Fruit fly (Drosophila melanogaster): ENCODE results near the gene Apl.

The Apl gene

dm6 chr3L:16646865-16647459 lies 52.0 kb downstream of the Apl start (continued):
- TF ChIP-seq CG10565 (GFP tag; optimal IDR thresholded peaks at IDR 0.05) (no peak), Trl (optimal IDR thresholded peaks at IDR 0.05) (peak; percentile 25 to 62), Trl (GFP tag; optimal IDR thresholded peaks at IDR 0.05) (no peak), CG5953 (GFP tag; IDR thresholded peaks at IDR 0.05) (0 out of 2 replicates have a peak, but pooled peaks have one; percentile 16), Drgx (GFP tag; IDR thresholded peaks at IDR 0.05) (peak; percentile 32; the same call in 1 of the 2 replicates), slbo (GFP tag; IDR thresholded peaks at IDR 0.05) (0 out of 2 replicates have a peak, but pooled peaks have one; percentile 32), ara (GFP tag; IDR thresholded peaks at IDR 0.05) (0 out of 2 replicates have a peak, but pooled peaks have one; percentile 30), sug (tag; optimal IDR thresholded peaks at IDR 0.05) (no peak), CG11398 (GFP tag; optimal IDR thresholded peaks at IDR 0.05) (no peak), Rx (GFP tag; IDR thresholded peaks at IDR 0.05) (no peak; the same call in 1 of the 2 replicates), stc (GFP tag; IDR thresholded peaks at IDR 0.05) (peak; percentile 50; the same call in 1 of the 2 replicates), CG14441 (GFP tag; IDR thresholded peaks at IDR 0.05) (peak; percentile 34; the same call in 1 of the 2 replicates), Dbx (GFP tag; IDR thresholded peaks at IDR 0.05) (peak; percentile 42; the same call in 1 of the 3 replicates), crol (GFP tag; IDR thresholded peaks at IDR 0.05) (peak; percentile 74), dpn (GFP tag; optimal IDR thresholded peaks at IDR 0.05) (peak in 1 of 2 experiments; percentile 31), ewg (GFP tag; optimal IDR thresholded peaks at IDR 0.05) (peak; percentile 58)

dm6 chr3L:16647578-16648113 lies 52.7 kb downstream of the Apl start, which contains the start of gene Abl:
TSS of gene Abl (minus strand) at chr3L:16647882.
- TF ChIP-seq CG2116 (GFP tag; optimal IDR thresholded peaks at IDR 0.05): peak; percentile 88
- TF ChIP-seq CG10267 (tag; optimal IDR thresholded peaks at IDR 0.05): peak; percentile 100
- TF ChIP-seq MBD-R2 (GFP tag; IDR thresholded peaks at IDR 0.05): peak; percentile 82
- no peak for TF ChIP-seq esg (GFP tag; conservative IDR thresholded peaks at IDR 0.05)
- no peak for TF ChIP-seq CG13296 (GFP tag; optimal IDR thresholded peaks at IDR 0.05)
- peak; percentile 26 for TF ChIP-seq run (tag; optimal IDR thresholded peaks at IDR 0.05)
- TF ChIP-seq sc (optimal IDR thresholded peaks at IDR 0.05): no peak
- TF ChIP-seq sc (GFP tag; optimal IDR thresholded peaks at IDR 0.05): no peak
- TF ChIP-seq E2f1 (GFP tag; IDR thresholded peaks at IDR 0.05): peak; percentile 29; the same call in 1 of the 2 replicates
- TF ChIP-seq CG9215 (GFP tag; IDR thresholded peaks at IDR 0.05): no peak
- TF ChIP-seq CG17361 (GFP tag; IDR thresholded peaks at IDR 0.05): peak; percentile 56; the same call in 1 of the 3 replicates
- peak; percentile 27 to 76 for TF ChIP-seq Hr51 (GFP tag; optimal IDR thresholded peaks at IDR 0.05)
- TF ChIP-seq CG12071 (GFP tag; optimal IDR thresholded peaks at IDR 0.05): peak; percentile 33
- peak; percentile 96 for TF ChIP-seq chinmo (GFP tag; IDR thresholded peaks at IDR 0.05; ENCODE audit: partially characterized antibody)
- no peak for TF ChIP-seq CG10321 (GFP tag; IDR thresholded peaks at IDR 0.05)
- peak; percentile 10 for TF ChIP-seq ab (GFP tag; optimal IDR thresholded peaks at IDR 0.05)
- no peak for TF ChIP-seq CG15011 (GFP tag; optimal IDR thresholded peaks at IDR 0.05)
- TF ChIP-seq Nf-YC (tag; optimal IDR thresholded peaks at IDR 0.05): peak; percentile 61
- TF ChIP-seq CG12219 (GFP tag; optimal IDR thresholded peaks at IDR 0.05): no peak
- peak; percentile 74 for TF ChIP-seq lbe (GFP tag; optimal IDR thresholded peaks at IDR 0.05)
- no peak for TF ChIP-seq Hand (GFP tag; optimal IDR thresholded peaks at IDR 0.05)
- TF ChIP-seq TFAM (GFP tag; optimal IDR thresholded peaks at IDR 0.05): no peak
- no peak for TF ChIP-seq Oli (tag; optimal IDR thresholded peaks at IDR 0.05)
- TF ChIP-seq CG14014 (GFP tag; IDR thresholded peaks at IDR 0.05): peak; percentile 47; the same call in 1 of the 2 replicates
- peak; percentile 94 for TF ChIP-seq HmgZ (tag; optimal IDR thresholded peaks at IDR 0.05)
- TF ChIP-seq ase (GFP tag; IDR thresholded peaks at IDR 0.05): no peak
- TF ChIP-seq tin (GFP tag; optimal IDR thresholded peaks at IDR 0.05): peak; percentile 62
- peak; percentile 61 for TF ChIP-seq CTCF (GFP tag; optimal IDR thresholded peaks at IDR 0.05)
- peak; percentile 38 for TF ChIP-seq Six4 (GFP tag; optimal IDR thresholded peaks at IDR 0.05)
- peak; percentile 85 for TF ChIP-seq Abd-B (GFP tag; optimal IDR thresholded peaks at IDR 0.05)
- TF ChIP-seq CG16863 (GFP tag; optimal IDR thresholded peaks at IDR 0.05): peak; percentile 64
- no peak for TF ChIP-seq trh (GFP tag; optimal IDR thresholded peaks at IDR 0.05)
- peak; percentile 79 for TF ChIP-seq nmo (GFP tag; optimal IDR thresholded peaks at IDR 0.05)
- peak; percentile 41 for TF ChIP-seq CG7839 (tag; optimal IDR thresholded peaks at IDR 0.05)

Data from whole organism, embryonic.